Worm (Caenorhabditis elegans): Measurements from ENCODE around the gene M02B7.2.

The M02B7.2 gene

DNA sequence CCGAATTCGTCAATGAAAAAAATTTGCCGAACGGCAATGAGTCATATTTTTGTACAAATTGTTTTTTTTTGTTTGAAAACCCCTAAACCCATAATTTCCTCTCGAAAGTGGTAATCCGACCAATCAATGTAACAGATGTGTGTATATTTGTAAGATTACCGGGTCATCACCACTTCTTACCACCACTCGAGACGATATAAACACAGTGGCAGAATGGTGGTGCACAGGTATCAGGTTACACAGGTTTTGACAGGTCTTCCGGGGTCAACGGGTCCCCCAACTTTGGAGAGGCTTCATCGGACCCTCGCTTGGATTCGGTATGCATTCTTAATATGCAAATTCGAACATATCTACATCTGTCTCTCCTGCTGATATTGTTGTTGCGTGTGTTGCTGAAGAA lies 35.3 kb downstream of the M02B7.2 start:
- TF ChIP-seq daf-12 (tag; optimal IDR thresholded peaks at IDR 0.05) (no peak), aly-2 (tag; optimal IDR thresholded peaks at IDR 0.05) (no peak)

ce11 chrIV:3839420-3839819 lies 36.0 kb downstream of the M02B7.2 start, which contains the start of gene F28F9.2:
TSS of gene F28F9.2 (plus strand) at chrIV:3839720.
- TF ChIP-seq elt-1 (tag; optimal IDR thresholded peaks at IDR 0.05) (no peak), zag-1 (tag; optimal IDR thresholded peaks at IDR 0.05) (no peak), unc-62 (GFP tag; optimal IDR thresholded peaks at IDR 0.05) (no peak), lin-39 (tag; optimal IDR thresholded peaks at IDR 0.05) (no peak), skn-1 (tag; optimal IDR thresholded peaks at IDR 0.05) (no peak), ztf-4 (tag; optimal IDR thresholded peaks at IDR 0.05) (no peak), fkh-10 (GFP tag; optimal IDR thresholded peaks at IDR 0.05) (no peak), nfya-1 (tag; optimal IDR thresholded peaks at IDR 0.05; ENCODE audit: insufficient read depth) (no peak)

DNA sequence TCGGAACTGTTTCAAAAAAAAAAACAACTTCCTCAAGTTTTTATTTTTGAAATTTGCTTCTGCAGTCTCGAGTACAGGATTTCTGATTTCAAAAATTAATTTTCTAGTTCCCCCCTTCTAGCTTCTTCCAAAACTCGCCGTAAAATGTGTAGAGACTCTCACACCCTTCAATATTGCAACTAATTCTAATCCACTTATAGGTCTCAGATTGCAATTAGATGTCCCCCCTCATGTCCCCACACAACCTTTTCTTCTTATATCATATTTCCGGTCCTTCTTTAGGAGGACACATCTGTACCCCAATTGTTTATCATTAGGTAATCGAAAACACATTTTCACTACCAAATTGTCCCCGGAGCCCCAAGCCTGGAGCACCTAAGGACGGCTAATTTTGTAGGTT lies 37.1 kb downstream of the M02B7.2 start:
- no peak for TF ChIP-seq zag-1 (tag; optimal IDR thresholded peaks at IDR 0.05)
- TF ChIP-seq ceh-28 (tag; optimal IDR thresholded peaks at IDR 0.05) = no peak
- TF ChIP-seq ceh-9 (tag; optimal IDR thresholded peaks at IDR 0.05) = no peak
- TF ChIP-seq egl-27 (tag; optimal IDR thresholded peaks at IDR 0.05) = no peak
- no peak for TF ChIP-seq skn-1 (tag; optimal IDR thresholded peaks at IDR 0.05)
- no peak for TF ChIP-seq nhr-77 (tag; optimal IDR thresholded peaks at IDR 0.05)

ce11 chrIV:3841607-3842006 lies 38.2 kb downstream of the M02B7.2 start:
- TF ChIP-seq nhr-11 (tag; optimal IDR thresholded peaks at IDR 0.05) (no peak), ceh-82 (tag; optimal IDR thresholded peaks at IDR 0.05) (no peak), aly-2 (tag; optimal IDR thresholded peaks at IDR 0.05) (no peak), eor-1 (tag; optimal IDR thresholded peaks at IDR 0.05) (no peak), pha-4 (tag; optimal IDR thresholded peaks at IDR 0.05) (no peak)

DNA sequence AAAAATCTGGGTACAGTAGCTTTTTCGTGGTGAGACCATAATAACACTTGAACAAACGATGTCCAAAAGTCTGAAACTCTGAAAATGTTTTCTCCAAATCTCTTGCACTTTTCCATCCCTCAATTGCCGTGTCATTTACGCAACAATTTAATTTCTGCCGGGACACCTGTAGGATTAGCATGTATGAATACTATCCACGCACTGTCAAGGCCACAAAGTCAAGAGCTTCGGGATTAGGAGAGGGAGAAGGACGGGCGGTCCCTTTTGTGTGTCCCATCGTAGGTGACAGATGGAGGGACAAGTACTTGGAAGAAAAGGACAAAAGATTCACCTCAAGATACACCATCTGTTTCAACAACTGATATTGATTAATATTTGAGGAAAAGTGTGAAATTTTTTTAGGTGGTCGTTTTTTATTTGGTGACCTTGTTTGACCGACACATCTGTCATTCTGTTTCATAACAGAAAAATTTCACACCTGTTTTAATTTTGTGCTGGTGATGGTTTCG lies 39.7 kb downstream of the M02B7.2 start:
- TF ChIP-seq tbx-2 (tag; optimal IDR thresholded peaks at IDR 0.05) (no peak), egl-5 (tag; optimal IDR thresholded peaks at IDR 0.05) (no peak), ztf-11 (tag; optimal IDR thresholded peaks at IDR 0.05) (no peak), elt-3 (tag; optimal IDR thresholded peaks at IDR 0.05) (no peak), nhr-43 (tag; optimal IDR thresholded peaks at IDR 0.05; ENCODE audit: poor library complexity, severe bottlenecking) (no peak), hmg-11 (tag; optimal IDR thresholded peaks at IDR 0.05) (no peak), egl-27 (tag; optimal IDR thresholded peaks at IDR 0.05) (no peak)

- TF ChIP-seq jun-1 (tag; optimal IDR thresholded peaks at IDR 0.05) (no peak), lsy-12 (tag; optimal IDR thresholded peaks at IDR 0.05) (no peak), ZK546.5 (tag; optimal IDR thresholded peaks at IDR 0.05) (no peak)
Measured at ce11 chrIV:3844004-3844403, 40.6 kb downstream of the M02B7.2 start.

DNA sequence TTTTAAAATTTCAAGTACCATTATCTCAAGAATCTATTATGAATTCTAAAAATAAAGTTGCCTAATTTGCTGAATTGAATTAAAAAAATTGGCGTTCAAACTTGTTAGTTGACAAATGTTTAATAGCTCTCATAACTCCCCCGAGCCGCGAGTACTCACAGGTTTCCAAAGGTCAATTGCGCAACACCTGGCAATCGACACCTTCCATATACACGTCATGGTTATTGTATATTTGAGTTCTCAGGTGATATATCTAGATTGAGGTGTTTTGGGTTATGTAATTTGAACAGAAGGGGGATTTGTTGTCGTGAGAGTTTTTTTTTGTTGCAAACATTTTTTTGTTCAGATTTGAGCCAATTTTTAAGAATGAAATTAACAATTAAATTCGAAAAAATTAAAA lies 41.2 kb downstream of the M02B7.2 start:
- TF ChIP-seq daf-12 (tag; optimal IDR thresholded peaks at IDR 0.05) (no peak), nhr-77 (tag; optimal IDR thresholded peaks at IDR 0.05) (no peak), lsy-12 (tag; optimal IDR thresholded peaks at IDR 0.05) (no peak), ztf-4 (tag; optimal IDR thresholded peaks at IDR 0.05) (no peak), sea-2 (GFP tag; optimal IDR thresholded peaks at IDR 0.05) (no peak), nhr-76 (tag; optimal IDR thresholded peaks at IDR 0.05) (no peak), nhr-25 (tag; optimal IDR thresholded peaks at IDR 0.05) (no peak), nhr-23 (tag; optimal IDR thresholded peaks at IDR 0.05) (no peak), ZK546.5 (tag; optimal IDR thresholded peaks at IDR 0.05) (no peak), nhr-43 (tag; optimal IDR thresholded peaks at IDR 0.05; ENCODE audit: poor library complexity, severe bottlenecking) (no peak), fkh-2 (tag; optimal IDR thresholded peaks at IDR 0.05) (no peak), lin-39 (tag; optimal IDR thresholded peaks at IDR 0.05) (no peak), ceh-16 (tag; optimal IDR thresholded peaks at IDR 0.05) (no peak), tbx-2 (tag; optimal IDR thresholded peaks at IDR 0.05) (no peak), fkh-10 (GFP tag; optimal IDR thresholded peaks at IDR 0.05) (no peak)

Measured in whole organism, L3 larva.